Fruit fly (Drosophila melanogaster) whole organism, pupa: ENCODE data around the gene Gss2.

ENCODE experiments used
- CG10348 ChIP-seq: fragments of 200-800 bp; sonication (Bioruptor generic); IDR thresholded peaks from 2 replicates; pipeline ENCODE4 v1.3.6; 2022; ENCODE audit warnings: missing biosample characterization, missing genetic modification characterization
- CG12605 ChIP-seq: fragments of 200-800 bp; sonication (Bioruptor generic); IDR thresholded peaks from 2 replicates; pipeline ENCODE4 v1.3.6; 2022; ENCODE audit warnings: missing biosample characterization, missing genetic modification characterization
- CG32121 ChIP-seq: fragments of 200-800 bp; sonication (Bioruptor generic); IDR thresholded peaks from 2 replicates; pipeline ENCODE4 v1.3.6; 2022; ENCODE audit warnings: missing biosample characterization, missing genetic modification characterization
- CG4496 ChIP-seq: fragments of 200-800 bp; sonication (Bioruptor generic); IDR thresholded peaks from 3 replicates; pipeline ENCODE4 v1.3.6; 2022; ENCODE audit warnings: missing biosample characterization, missing genetic modification characterization
- CG8159 ChIP-seq: fragments of 200-800 bp; sonication (Bioruptor generic); optimal IDR thresholded peaks from 3 replicates; lab custom pipeline; 2018; ENCODE audit warnings: missing biosample characterization, mild to moderate bottlenecking, missing genetic modification characterization, moderate library complexity
- CG8301 ChIP-seq: fragments of 200-800 bp; sonication (Bioruptor generic); optimal IDR thresholded peaks from 2 replicates; lab custom pipeline; 2018; ENCODE audit warnings: missing biosample characterization, mild to moderate bottlenecking, missing genetic modification characterization
- CG9948 ChIP-seq: fragments of 200-800 bp; sonication (Bioruptor generic); optimal IDR thresholded peaks from 2 replicates; lab custom pipeline; 2018; ENCODE audit warnings: missing biosample characterization, mild to moderate bottlenecking, missing genetic modification characterization, moderate library complexity
- EcR ChIP-seq: fragments of 200-800 bp; sonication (Bioruptor generic); optimal IDR thresholded peaks from 3 replicates; lab custom pipeline; 2019; ENCODE audit warnings: missing biosample characterization, missing genetic modification characterization, mild to moderate bottlenecking, moderate library complexity, missing genetic modification reagents
- Ets98B ChIP-seq: fragments of 200-800 bp; sonication (Bioruptor generic); IDR thresholded peaks from 2 replicates; pipeline ENCODE4 v1.3.6; 2022; ENCODE audit warnings: missing biosample characterization, missing genetic modification characterization
- Snoo ChIP-seq: fragments of 200-800 bp; sonication (Bioruptor generic); optimal IDR thresholded peaks from 3 replicates; lab custom pipeline; 2017; ENCODE audit warnings: missing biosample characterization, mild to moderate bottlenecking, missing genetic modification characterization, inconsistent platforms

DNA sequence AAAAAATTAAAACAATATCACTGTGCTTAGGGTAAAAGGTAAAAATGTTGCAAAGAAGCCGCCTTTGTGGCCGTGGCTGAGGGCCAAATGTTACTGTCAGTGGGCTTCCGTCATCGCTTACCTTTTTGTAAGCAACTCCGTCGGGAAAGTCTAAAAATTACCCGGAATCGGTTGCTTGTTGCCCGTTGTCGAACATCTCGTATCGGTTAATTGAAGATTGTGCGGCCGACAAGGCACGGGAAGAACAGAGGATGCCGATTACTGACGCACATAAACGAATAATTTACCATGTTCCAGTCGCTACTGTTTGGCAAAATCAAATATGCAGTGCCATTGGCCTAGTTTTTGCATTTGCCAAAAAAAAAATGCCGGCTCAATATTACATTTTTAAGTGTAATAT lies 43.5 kb upstream of the Gss2 start, which contains the start of gene Mco4:
- TF ChIP-seq CG9948 (tag; lab: Kevin White, UChicago), result no peak
- TF ChIP-seq CG12605 (GFP tag; lab: Robert Waterston, UW), result no peak
- no peak for TF ChIP-seq CG10348 (GFP tag; lab: Robert Waterston, UW)
- no peak for TF ChIP-seq CG32121 (GFP tag; lab: Robert Waterston, UW)
- no peak for TF ChIP-seq CG8159 (tag; lab: Kevin White, UChicago)
- no peak for TF ChIP-seq Ets98B
- TF ChIP-seq CG4496 (GFP tag; lab: Robert Waterston, UW), result no peak
- TF ChIP-seq EcR (GFP tag; lab: Kevin White, UChicago), result no peak
- TF ChIP-seq Snoo (tag; lab: Kevin White, UChicago), result no peak
- no peak for TF ChIP-seq CG8301 (tag; lab: Kevin White, UChicago)
